Fruit fly (Drosophila melanogaster): ENCODE measurements around the gene Pfdn6.

The Pfdn6 gene

DNA sequence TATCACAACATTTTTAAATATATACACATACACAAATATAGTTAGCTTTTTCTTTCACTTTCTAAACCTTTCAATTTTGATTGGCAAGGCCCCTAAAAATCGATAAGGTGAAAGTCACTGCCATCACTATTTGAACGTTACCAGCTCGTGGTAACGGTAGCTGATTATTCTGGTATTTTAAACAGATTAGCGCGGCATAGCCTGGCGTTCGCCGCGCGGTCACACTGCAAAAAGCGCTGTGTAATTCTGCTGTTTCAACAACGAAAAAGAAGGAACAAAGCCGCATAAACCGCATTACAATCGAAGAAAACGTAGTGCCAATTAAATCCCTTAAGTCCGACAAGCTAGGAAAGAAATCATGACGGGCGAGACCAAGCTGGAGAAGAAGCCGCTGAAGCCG, 8.6 kb upstream of the Pfdn6 start, which contains the start of gene Rpn1:
TSS of gene Rpn1 (plus strand) at position 219 of the 400 bp plus-strand sequence.
- TF ChIP-seq CG11762 (GFP tag; optimal IDR thresholded peaks at IDR 0.05; ENCODE audit: insufficient read depth) (no peak), ss (GFP tag; optimal IDR thresholded peaks at IDR 0.05) (no peak), lz (GFP tag; optimal IDR thresholded peaks at IDR 0.05) (peak; percentile 6), Blimp-1 (GFP tag; optimal IDR thresholded peaks at IDR 0.05) (no peak), CG6276 (GFP tag; optimal IDR thresholded peaks at IDR 0.05) (no peak), eg (GFP tag; IDR thresholded peaks at IDR 0.05) (no peak), CG4318 (GFP tag; optimal IDR thresholded peaks at IDR 0.05) (no peak), fkh (GFP tag; optimal IDR thresholded peaks at IDR 0.05) (no peak), CG6854 (GFP tag; optimal IDR thresholded peaks at IDR 0.05) (peak; percentile 10), CG31627 (GFP tag; optimal IDR thresholded peaks at IDR 0.05) (no peak), Eip78C (GFP tag) (peak; percentile 26), CG1621 (tag; optimal IDR thresholded peaks at IDR 0.05) (no peak), Eip75B (GFP tag; optimal IDR thresholded peaks at IDR 0.05) (no peak), CG8119 (GFP tag; IDR thresholded peaks at IDR 0.05) (no peak), Hr4 (GFP tag; optimal IDR thresholded peaks at IDR 0.05) (no peak)

DNA sequence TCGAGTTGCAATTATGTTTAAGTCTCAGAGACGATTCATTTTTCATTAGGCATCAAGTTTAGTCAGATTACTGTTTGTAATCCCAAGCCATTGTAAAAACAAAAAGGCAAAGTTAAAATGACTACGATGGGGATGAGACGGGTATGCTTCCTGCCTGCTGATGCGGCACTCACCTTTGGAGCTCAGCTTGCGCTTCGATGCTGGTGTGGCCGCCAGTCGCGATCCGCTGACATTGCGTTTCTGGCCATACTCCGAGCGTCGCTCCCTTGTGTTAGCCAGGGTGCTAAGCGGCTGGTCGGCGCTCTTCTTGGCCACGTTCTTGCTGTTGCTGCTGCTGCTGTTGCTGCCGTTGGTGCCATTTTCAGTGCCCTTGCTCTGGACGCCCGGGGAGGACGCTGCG, 3.5 kb upstream of the Pfdn6 start:
- no peak for TF ChIP-seq Hr4 (GFP tag; optimal IDR thresholded peaks at IDR 0.05)
- no peak for TF ChIP-seq OdsH (GFP tag; optimal IDR thresholded peaks at IDR 0.05)
- TF ChIP-seq Ets21C (GFP tag; optimal IDR thresholded peaks at IDR 0.05) = no peak
- TF ChIP-seq salr (GFP tag; optimal IDR thresholded peaks at IDR 0.05) = no peak
- no peak for TF ChIP-seq CG16779 (tag; optimal IDR thresholded peaks at IDR 0.05)
- no peak for TF ChIP-seq vri (GFP tag; optimal IDR thresholded peaks at IDR 0.05)
- no peak for TF ChIP-seq Eip75B (GFP tag; optimal IDR thresholded peaks at IDR 0.05)
- no peak for TF ChIP-seq Sox102F (GFP tag; optimal IDR thresholded peaks at IDR 0.05)
- TF ChIP-seq fd59A (GFP tag; optimal IDR thresholded peaks at IDR 0.05) = no peak
- TF ChIP-seq Met (GFP tag; optimal IDR thresholded peaks at IDR 0.05) = no peak
- TF ChIP-seq Eip78C (GFP tag) = no peak
- TF ChIP-seq CG7368 (GFP tag; optimal IDR thresholded peaks at IDR 0.05) = no peak
- TF ChIP-seq CG3919 (GFP tag; optimal IDR thresholded peaks at IDR 0.05) = no peak

DNA sequence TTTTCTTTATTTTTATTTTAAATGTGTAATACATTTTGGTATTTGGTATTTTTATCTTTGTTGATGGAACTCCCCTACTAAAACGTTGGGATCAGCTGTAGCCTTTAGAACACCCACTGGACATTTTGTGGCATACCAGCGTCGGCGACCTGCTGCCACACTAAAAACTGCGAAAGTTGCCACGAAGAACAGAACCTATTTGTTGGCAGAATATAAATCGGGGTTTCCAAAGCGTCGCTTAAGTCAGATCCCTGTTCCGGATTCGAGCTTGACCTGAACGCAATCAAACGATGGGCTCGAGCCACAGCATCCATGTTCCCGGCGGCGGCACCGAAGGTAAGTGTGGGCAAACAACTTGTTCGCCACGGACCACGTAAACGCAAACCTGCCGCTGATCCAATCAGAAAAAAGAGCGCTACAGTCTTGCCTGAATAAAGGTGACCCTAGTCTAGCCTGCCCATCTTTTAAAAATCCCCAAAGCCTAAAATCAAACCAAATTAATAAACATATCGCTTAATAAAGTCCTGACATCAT, 1.4 kb downstream of the Pfdn6 start, which contains the start of gene Grasp65:
TSS of gene Grasp65 (plus strand) at position 173 of the 534 bp plus-strand sequence.
- TF ChIP-seq CG6163 (GFP tag; IDR thresholded peaks at IDR 0.05) (no peak), Blimp-1 (GFP tag; optimal IDR thresholded peaks at IDR 0.05) (no peak), CG31627 (GFP tag; optimal IDR thresholded peaks at IDR 0.05) (no peak), fd59A (GFP tag; optimal IDR thresholded peaks at IDR 0.05) (no peak), Ets21C (GFP tag; optimal IDR thresholded peaks at IDR 0.05) (no peak), CG11902 (GFP tag; optimal IDR thresholded peaks at IDR 0.05) (no peak), CG6854 (GFP tag; optimal IDR thresholded peaks at IDR 0.05) (peak; percentile 52), CG15336 (GFP tag; IDR thresholded peaks at IDR 0.05) (peak; percentile 28; the same call in 1 of the 2 replicates), Ets96B (tag; optimal IDR thresholded peaks at IDR 0.05) (no peak), Hr39 (GFP tag; optimal IDR thresholded peaks at IDR 0.05) (no peak), CG32006 (GFP tag; optimal IDR thresholded peaks at IDR 0.05) (no peak), dac (GFP tag; optimal IDR thresholded peaks at IDR 0.05) (no peak), acj6 (GFP tag; optimal IDR thresholded peaks at IDR 0.05) (no peak), CG8632 (GFP tag; optimal IDR thresholded peaks at IDR 0.05) (no peak), CG4318 (GFP tag; optimal IDR thresholded peaks at IDR 0.05) (no peak), CG11762 (GFP tag; optimal IDR thresholded peaks at IDR 0.05; ENCODE audit: insufficient read depth) (no peak), Hr38 (GFP tag; optimal IDR thresholded peaks at IDR 0.05) (no peak), topi (GFP tag; optimal IDR thresholded peaks at IDR 0.05) (no peak), CG34406 (GFP tag; optimal IDR thresholded peaks at IDR 0.05) (no peak), CG6276 (GFP tag; optimal IDR thresholded peaks at IDR 0.05) (no peak), CG11294 (GFP tag; IDR thresholded peaks at IDR 0.05) (no peak), Eip75B (GFP tag; optimal IDR thresholded peaks at IDR 0.05) (no peak), Eip78C (GFP tag) (peak; percentile 59), dsx (GFP tag; optimal IDR thresholded peaks at IDR 0.05; ENCODE audit: poor library complexity, severe bottlenecking) (peak; percentile 38), Smox (GFP tag; optimal IDR thresholded peaks at IDR 0.05) (no peak)

Measured in whole organism, prepupa.